Worm (Caenorhabditis elegans): ENCODE measurements around the gene dop-4.

The dop-4 gene

DNA sequence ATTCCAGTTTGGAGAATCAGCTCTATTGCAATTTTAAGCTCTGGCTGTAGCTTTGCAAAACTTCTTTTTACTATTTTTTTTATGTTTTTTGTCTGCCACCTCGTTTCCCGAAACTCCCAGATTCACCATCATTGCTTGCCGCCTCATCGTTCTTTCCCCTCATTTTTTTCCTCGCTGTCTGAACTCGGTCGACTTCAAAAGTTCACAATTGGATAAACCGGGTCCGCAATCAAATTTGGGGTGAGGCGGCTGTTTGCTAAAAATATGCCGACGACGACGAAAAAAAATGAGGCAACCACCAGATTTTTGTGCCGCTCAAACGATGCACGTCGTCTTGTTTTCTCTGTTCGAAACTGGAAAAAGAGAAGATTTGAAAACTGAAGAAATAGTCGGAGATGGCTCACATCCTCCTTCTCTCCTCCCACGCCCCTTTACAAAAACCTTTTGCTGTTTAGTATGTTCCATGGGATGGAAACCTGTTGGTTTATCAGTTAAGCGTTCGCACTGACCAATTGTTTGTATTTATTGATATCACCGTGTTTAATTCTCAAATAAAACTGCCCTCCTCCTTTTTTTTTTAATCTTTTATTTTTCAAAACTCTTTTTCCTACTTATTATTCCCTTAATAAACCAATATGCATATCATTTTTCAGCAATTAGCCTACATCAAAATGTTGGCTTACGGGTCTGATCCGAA is at the start of gene dop-4:
TSS of gene dop-4 (plus strand) at position 647 of the 697 bp plus-strand sequence.
- TF ChIP-seq nhr-237 (tag; optimal IDR thresholded peaks at IDR 0.05) (no peak), egl-27 (tag; optimal IDR thresholded peaks at IDR 0.05) (no peak), sma-9 (GFP tag; optimal IDR thresholded peaks at IDR 0.05) (peak; percentile 7), sma-9 (tag; optimal IDR thresholded peaks at IDR 0.05) (no peak), peb-1 (tag; optimal IDR thresholded peaks at IDR 0.05) (no peak), lin-11 (tag; optimal IDR thresholded peaks at IDR 0.05) (no peak)

DNA sequence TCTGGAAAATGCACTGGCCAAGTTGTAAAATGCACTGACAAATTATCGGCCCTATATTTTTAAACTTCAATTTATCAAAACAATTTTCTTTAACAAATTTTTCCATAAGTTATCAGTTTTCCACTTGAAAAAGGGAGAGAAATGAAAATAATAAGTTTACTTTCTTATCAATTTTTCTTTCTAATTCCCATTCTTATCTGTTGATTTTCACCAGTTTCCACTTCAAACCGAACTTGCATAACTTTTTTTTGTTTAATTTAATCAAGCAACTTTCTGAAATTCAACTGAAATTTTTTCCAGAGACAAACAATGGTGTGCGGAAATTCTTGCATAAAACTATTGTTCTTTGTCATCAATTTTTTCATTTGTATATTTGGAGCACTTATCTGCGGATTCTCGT is 49.3 kb upstream of the dop-4 start, which contains the start of gene tsp-9:
TSS of gene tsp-9 (plus strand) at position 301 of the 400 bp plus-strand sequence.
- TF ChIP-seq ceh-82 (tag; optimal IDR thresholded peaks at IDR 0.05) (no peak), fos-1 (tag; optimal IDR thresholded peaks at IDR 0.05) (peak; percentile 11), nhr-12 (tag; optimal IDR thresholded peaks at IDR 0.05) (no peak), mbf-1 (tag; optimal IDR thresholded peaks at IDR 0.05) (no peak), Y55F3AM.14 (GFP tag; optimal IDR thresholded peaks at IDR 0.05) (no peak)

- TF ChIP-seq F13H6.1 (tag; optimal IDR thresholded peaks at IDR 0.05) (no peak), unc-39 (tag; optimal IDR thresholded peaks at IDR 0.05) (no peak), alr-1 (tag; optimal IDR thresholded peaks at IDR 0.05) (no peak)
Measured at ce11 chrX:1249738-1250137, 45.3 kb upstream of the dop-4 start, which contains the start of gene C25G6.4. Gene C25G6.4 (minus strand): TSS chrX:1249838.

- no peak for TF ChIP-seq peb-1 (tag; optimal IDR thresholded peaks at IDR 0.05)
- TF ChIP-seq ZK546.5 (tag; optimal IDR thresholded peaks at IDR 0.05) = no peak
- TF ChIP-seq lin-13 (GFP tag; optimal IDR thresholded peaks at IDR 0.05) = no peak
- no peak for TF ChIP-seq nhr-10 (tag; optimal IDR thresholded peaks at IDR 0.05)
- no peak for TF ChIP-seq R02D3.7 (tag; optimal IDR thresholded peaks at IDR 0.05)
- TF ChIP-seq nhr-77 (tag; optimal IDR thresholded peaks at IDR 0.05) = no peak
- no peak for TF ChIP-seq mbf-1 (tag; optimal IDR thresholded peaks at IDR 0.05)
- TF ChIP-seq nhr-237 (tag; optimal IDR thresholded peaks at IDR 0.05) = no peak
- TF ChIP-seq blmp-1 (tag; optimal IDR thresholded peaks at IDR 0.05; ENCODE audit: insufficient read depth) = no peak
- TF ChIP-seq nhr-12 (tag; optimal IDR thresholded peaks at IDR 0.05) = no peak
- no peak for TF ChIP-seq ztf-1 (GFP tag; conservative IDR thresholded peaks at IDR 0.05)
- TF ChIP-seq zag-1 (tag; optimal IDR thresholded peaks at IDR 0.05) = no peak
Measured at ce11 chrX:1255547-1255946, 39.5 kb upstream of the dop-4 start, which contains the start of gene npr-11. Gene npr-11 (minus strand): TSS chrX:1255647.

DNA sequence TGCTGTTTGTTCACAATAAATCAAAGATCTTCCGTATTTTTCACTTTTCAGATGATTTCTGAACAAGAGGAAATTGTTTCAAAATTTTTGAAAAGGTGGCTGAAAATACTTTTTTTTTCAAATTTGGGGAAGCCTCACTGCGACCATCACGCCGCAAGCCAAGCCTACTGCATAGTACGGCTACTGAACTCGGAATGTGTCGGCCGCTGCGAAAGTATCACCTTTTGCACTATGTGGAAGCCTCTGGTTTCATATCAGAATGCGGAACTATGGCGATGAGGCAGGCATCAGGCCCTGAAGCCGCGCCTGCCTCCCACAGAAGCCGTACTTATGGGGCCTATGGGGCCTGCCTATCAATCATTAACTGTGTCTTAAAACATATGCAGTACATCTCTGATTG is 37.4 kb upstream of the dop-4 start:
- TF ChIP-seq nhr-11 (tag; optimal IDR thresholded peaks at IDR 0.05) (no peak), unc-62 (GFP tag; optimal IDR thresholded peaks at IDR 0.05) (no peak), snpc-4 (tag; optimal IDR thresholded peaks at IDR 0.05) (no peak), ztf-4 (tag; optimal IDR thresholded peaks at IDR 0.05) (no peak), unc-55 (GFP tag; optimal IDR thresholded peaks at IDR 0.05) (no peak), sma-9 (GFP tag; optimal IDR thresholded peaks at IDR 0.05) (no peak), sma-9 (tag; optimal IDR thresholded peaks at IDR 0.05) (no peak), fos-1 (tag; optimal IDR thresholded peaks at IDR 0.05) (no peak), lsy-2 (tag; optimal IDR thresholded peaks at IDR 0.05) (no peak)

- TF ChIP-seq zag-1 (tag; optimal IDR thresholded peaks at IDR 0.05) (peak; percentile 52), egl-27 (tag; optimal IDR thresholded peaks at IDR 0.05) (no peak), nhr-11 (tag; optimal IDR thresholded peaks at IDR 0.05) (no peak), unc-55 (GFP tag; optimal IDR thresholded peaks at IDR 0.05) (no peak), ztf-4 (tag; optimal IDR thresholded peaks at IDR 0.05) (no peak), sma-9 (GFP tag; optimal IDR thresholded peaks at IDR 0.05) (no peak), sma-9 (tag; optimal IDR thresholded peaks at IDR 0.05) (no peak)
Measured at ce11 chrX:1265336-1265735, 29.7 kb upstream of the dop-4 start.

DNA sequence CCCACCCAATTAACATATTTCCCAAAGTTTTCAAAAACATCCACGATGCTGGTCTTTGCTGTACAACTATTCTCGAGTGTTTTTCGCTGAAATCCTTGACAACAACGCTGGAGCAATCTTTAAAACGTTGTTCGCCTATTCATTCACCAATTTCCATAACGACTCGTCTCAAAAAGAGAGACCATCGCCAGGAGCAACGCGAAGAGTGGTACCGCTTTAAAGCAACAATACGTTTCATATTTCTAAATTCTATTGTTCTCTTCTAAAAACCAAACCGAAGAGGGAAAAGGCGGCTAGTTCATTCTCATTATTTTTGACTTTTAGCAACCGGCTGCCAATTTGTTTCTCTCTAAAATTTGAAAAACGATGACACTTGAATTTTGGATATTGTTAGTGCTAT is 24.5 kb upstream of the dop-4 start, which contains the start of gene C25G6.1:
TSS of gene C25G6.1 (plus strand) at position 301 of the 400 bp plus-strand sequence.
- no peak for TF ChIP-seq ztf-11 (tag; optimal IDR thresholded peaks at IDR 0.05)
- TF ChIP-seq C34F6.9 (tag; optimal IDR thresholded peaks at IDR 0.05) = no peak

Data from whole organism, L2 larva.